Worm (Caenorhabditis elegans) whole organism, L1 larva: Measurements from ENCODE around the gene srh-100.

Experiments
- C16A3.4 ChIP-seq: fragments of 150-350 bp; optimal IDR thresholded peaks from 2 replicates; lab custom pipeline; 2014; ENCODE audit warnings: missing biosample characterization, missing genetic modification characterization
- F16B12.6 ChIP-seq: fragments of 150-350 bp; optimal IDR thresholded peaks from 2 replicates; lab custom pipeline; 2014; ENCODE audit warnings: missing biosample characterization, missing genetic modification characterization
- Y116A8C.19 ChIP-seq: sonication (generic microtip); optimal IDR thresholded peaks from 2 replicates; lab custom pipeline; 2016; ENCODE audit warnings: missing compliant biosample characterization, missing genetic modification characterization, borderline replicate concordance
- aly-2 ChIP-seq: fragments of 150-350 bp; optimal IDR thresholded peaks from 2 replicates; lab custom pipeline; 2014; ENCODE audit warnings: missing biosample characterization, missing genetic modification characterization
- blmp-1 ChIP-seq: fragments of 150-350 bp; optimal IDR thresholded peaks from 2 replicates; lab custom pipeline; 2014; ENCODE audit warnings: missing biosample characterization, missing genetic modification characterization
- ceh-63 ChIP-seq: fragments of 200-800 bp; sonication (Bioruptor generic); optimal IDR thresholded peaks from 2 replicates; lab custom pipeline; 2018; ENCODE audit warnings: mild to moderate bottlenecking, missing genetic modification characterization, missing compliant biosample characterization
- ceh-8 ChIP-seq: fragments of 200-800 bp; sonication (Bioruptor generic); optimal IDR thresholded peaks from 2 replicates; lab custom pipeline; 2018; ENCODE audit warnings: mild to moderate bottlenecking, missing genetic modification characterization, moderate library complexity, missing compliant biosample characterization
- ceh-82 ChIP-seq, 3 experiments: fragments of 150-350 bp in 1 of 3; sonication (generic microtip) in 2 of 3; optimal IDR thresholded peaks; 2 replicates each; lab custom pipeline; 2014 to 2017; ENCODE audit warnings: missing biosample characterization in 3 of 3, missing genetic modification characterization in 3 of 3
- ces-1 ChIP-seq: fragments of 150-350 bp; optimal IDR thresholded peaks from 2 replicates; lab custom pipeline; 2014; ENCODE audit warnings: missing biosample characterization, missing genetic modification reagents, missing genetic modification characterization
- dpl-1 ChIP-seq, 3 experiments: fragments of 150-350 bp in 2 of 3; sonication (generic microtip) in 1 of 3; optimal IDR thresholded peaks; 2 replicates each; lab custom pipeline; 2014 to 2017; ENCODE audit warnings: missing biosample characterization in 3 of 3, missing genetic modification characterization in 3 of 3, missing genetic modification reagents in 3 of 3
- efl-1 ChIP-seq, 4 experiments: fragments of 150-350 bp; optimal IDR thresholded peaks in 3 of 4; peaks in 1 of 4; 1 replicate in 1 of 4; 2 replicates in 3 of 4; lab custom pipeline; 2014; ENCODE audit warnings: missing biosample characterization in 2 of 4, missing genetic modification characterization in 2 of 4, missing genetic modification reagents in 2 of 4
- egl-13 ChIP-seq: sonication (generic microtip); optimal IDR thresholded peaks from 2 replicates; lab custom pipeline; 2016; ENCODE audit warnings: missing genotype, missing genetic modification reagents, missing genetic modification characterization, missing compliant biosample characterization
- egl-27 ChIP-seq, 2 experiments: fragments of 150-350 bp in 1 of 2; sonication (generic microtip); optimal IDR thresholded peaks; 3 replicates each; lab custom pipeline; 2017 to 2018; ENCODE audit warnings: missing biosample characterization in 2 of 2, missing genetic modification characterization in 2 of 2, missing genetic modification reagents in 2 of 2
- ets-5 ChIP-seq: fragments of 200-800 bp; sonication (Bioruptor generic); IDR thresholded peaks from 2 replicates; pipeline ENCODE4 v1.3.6; 2022; ENCODE audit warnings: missing genetic modification characterization, missing compliant biosample characterization
- fkh-10 ChIP-seq: sonication (generic microtip); optimal IDR thresholded peaks from 2 replicates; lab custom pipeline; 2017; ENCODE audit warnings: missing biosample characterization, missing genetic modification reagents, missing genetic modification characterization
- fkh-4 ChIP-seq: sonication (generic microtip); optimal IDR thresholded peaks from 2 replicates; lab custom pipeline; 2016; ENCODE audit warnings: missing compliant biosample characterization, missing genetic modification characterization, borderline replicate concordance
- hlh-17 ChIP-seq: fragments of 200-800 bp; sonication (Bioruptor generic); optimal IDR thresholded peaks from 2 replicates; lab custom pipeline; 2018; ENCODE audit warnings: missing genetic modification characterization, mild to moderate bottlenecking, missing compliant biosample characterization, moderate library complexity, borderline replicate concordance
- hpl-2 ChIP-seq: fragments of 150-350 bp; optimal IDR thresholded peaks from 2 replicates; lab custom pipeline; 2014; ENCODE audit warnings: missing biosample characterization, missing genetic modification reagents, missing genetic modification characterization
- irx-1 ChIP-seq: sonication (generic microtip); optimal IDR thresholded peaks from 2 replicates; lab custom pipeline; 2016; ENCODE audit warnings: missing genetic modification characterization, missing compliant biosample characterization
- isw-1 ChIP-seq: fragments of 200-800 bp; sonication (Bioruptor generic); IDR thresholded peaks from 2 replicates; pipeline ENCODE4 v1.3.6; 2022; ENCODE audit warnings: missing genetic modification characterization, missing compliant biosample characterization
- lin-13 ChIP-seq: fragments of 150-350 bp; optimal IDR thresholded peaks from 2 replicates; lab custom pipeline; 2014; ENCODE audit warnings: missing biosample characterization, missing genetic modification reagents, missing genetic modification characterization
- lin-14 ChIP-seq: fragments of 200-800 bp; sonication (Bioruptor generic); optimal IDR thresholded peaks from 2 replicates; lab custom pipeline; 2018; ENCODE audit warnings: mild to moderate bottlenecking, missing genetic modification characterization, moderate library complexity, missing compliant biosample characterization
- lin-15B ChIP-seq: fragments of 150-350 bp; sonication (generic microtip); optimal IDR thresholded peaks from 3 replicates; lab custom pipeline; 2014; ENCODE audit warnings: missing biosample characterization, missing genetic modification characterization
- lin-35 ChIP-seq, 2 experiments: fragments of 150-350 bp; optimal IDR thresholded peaks; 2 replicates each; lab custom pipeline; 2014; ENCODE audit warnings: missing biosample characterization in 2 of 2, missing genetic modification characterization in 2 of 2, missing genetic modification reagents in 2 of 2
- lin-39 ChIP-seq: fragments of 150-350 bp; optimal IDR thresholded peaks from 2 replicates; lab custom pipeline; 2014; ENCODE audit warnings: missing biosample characterization, missing genetic modification reagents, missing genetic modification characterization
- lir-3 ChIP-seq: sonication (generic microtip); optimal IDR thresholded peaks from 2 replicates; lab custom pipeline; 2016; ENCODE audit warnings: mild to moderate bottlenecking, missing genetic modification characterization, moderate library complexity, missing compliant biosample characterization; ENCODE audit not compliant: poor library complexity
- mdl-1 ChIP-seq, 2 experiments: fragments of 150-350 bp; optimal IDR thresholded peaks; 2 replicates each; lab custom pipeline; 2014 to 2017; ENCODE audit warnings: missing biosample characterization in 2 of 2, missing genetic modification characterization in 2 of 2, inconsistent platforms in 1 of 2
- mef-2 ChIP-seq: fragments of 150-350 bp; optimal IDR thresholded peaks from 2 replicates; lab custom pipeline; 2014; ENCODE audit warnings: missing biosample characterization, missing genetic modification characterization
- mep-1 ChIP-seq: fragments of 150-350 bp; optimal IDR thresholded peaks from 2 replicates; lab custom pipeline; 2014; ENCODE audit warnings: missing biosample characterization, missing genetic modification characterization
- nhr-11 ChIP-seq: fragments of 150-350 bp; optimal IDR thresholded peaks from 2 replicates; lab custom pipeline; 2014; ENCODE audit warnings: missing biosample characterization, missing genetic modification characterization
- nhr-19 ChIP-seq: fragments of 200-800 bp; sonication (Bioruptor generic); conservative IDR thresholded peaks from 2 replicates; pipeline ENCODE4 v1.3.6; 2022; ENCODE audit warnings: missing genetic modification characterization, missing compliant biosample characterization
- nhr-20 ChIP-seq: sonication (generic microtip); optimal IDR thresholded peaks from 2 replicates; lab custom pipeline; 2016; ENCODE audit warnings: mild to moderate bottlenecking, missing genetic modification characterization, missing compliant biosample characterization
- nhr-237 ChIP-seq: fragments of 150-350 bp; optimal IDR thresholded peaks from 2 replicates; lab custom pipeline; 2014; ENCODE audit warnings: missing biosample characterization, missing genetic modification characterization
- nhr-28 ChIP-seq: fragments of 150-350 bp; optimal IDR thresholded peaks from 2 replicates; lab custom pipeline; 2014; ENCODE audit warnings: missing biosample characterization, missing genetic modification characterization
- nhr-47 ChIP-seq: sonication (generic microtip); optimal IDR thresholded peaks from 2 replicates; lab custom pipeline; 2016; ENCODE audit warnings: mild to moderate bottlenecking, missing genetic modification characterization, moderate library complexity, missing compliant biosample characterization
- nhr-71 ChIP-seq: sonication (generic microtip); optimal IDR thresholded peaks from 2 replicates; lab custom pipeline; 2016; ENCODE audit warnings: mild to moderate bottlenecking, missing genetic modification characterization, moderate library complexity, missing compliant biosample characterization
- nhr-76 ChIP-seq: sonication (generic microtip); optimal IDR thresholded peaks from 2 replicates; lab custom pipeline; 2017; ENCODE audit warnings: missing biosample characterization, missing genetic modification characterization
- nhr-77 ChIP-seq: fragments of 150-350 bp; optimal IDR thresholded peaks from 2 replicates; lab custom pipeline; 2014; ENCODE audit warnings: missing biosample characterization, missing genetic modification characterization
- nhr-85 ChIP-seq: sonication (generic microtip); peaks from one replicate; lab custom pipeline; 2016; ENCODE audit warnings: missing genetic modification characterization, inconsistent platforms, missing compliant biosample characterization
- nhr-90 ChIP-seq: sonication (generic microtip); optimal IDR thresholded peaks from 2 replicates; lab custom pipeline; 2016; ENCODE audit warnings: mild to moderate bottlenecking, missing genetic modification characterization, missing compliant biosample characterization; ENCODE audit not compliant: poor library complexity
- pag-3 ChIP-seq: sonication (generic microtip); optimal IDR thresholded peaks from 2 replicates; lab custom pipeline; 2017; ENCODE audit warnings: missing genetic modification characterization, mild to moderate bottlenecking, missing compliant biosample characterization, antibody characterized with exemption, borderline replicate concordance; ENCODE audit not compliant: insufficient read depth
- rnt-1 ChIP-seq: sonication (generic microtip); optimal IDR thresholded peaks from 2 replicates; lab custom pipeline; 2016; ENCODE audit warnings: mild to moderate bottlenecking, missing genetic modification characterization, moderate library complexity, missing compliant biosample characterization
- snpc-4 ChIP-seq: fragments of 150-350 bp; optimal IDR thresholded peaks from 2 replicates; lab custom pipeline; 2014; ENCODE audit warnings: missing biosample characterization, missing genetic modification characterization
- snu-23 ChIP-seq: sonication (generic microtip); optimal IDR thresholded peaks from 2 replicates; lab custom pipeline; 2016; ENCODE audit warnings: missing genetic modification characterization, missing compliant biosample characterization
- tbx-2 ChIP-seq: sonication (generic microtip); optimal IDR thresholded peaks from 2 replicates; lab custom pipeline; 2016; ENCODE audit warnings: missing genetic modification characterization, missing compliant biosample characterization
- unc-130 ChIP-seq: fragments of 150-350 bp; optimal IDR thresholded peaks from 2 replicates; lab custom pipeline; 2017; ENCODE audit warnings: missing biosample characterization, missing genetic modification characterization, inconsistent platforms
- unc-86 ChIP-seq: sonication (generic microtip); optimal IDR thresholded peaks from 2 replicates; lab custom pipeline; 2016; ENCODE audit warnings: missing genetic modification characterization, missing compliant biosample characterization
- xbp-1 ChIP-seq: sonication (generic microtip); optimal IDR thresholded peaks from 2 replicates; lab custom pipeline; 2016; ENCODE audit warnings: missing genetic modification characterization, missing compliant biosample characterization
- zip-4 ChIP-seq: fragments of 200-800 bp; sonication (Bioruptor generic); optimal IDR thresholded peaks from 2 replicates; lab custom pipeline; 2018; ENCODE audit warnings: mild to moderate bottlenecking, missing genetic modification characterization, moderate library complexity, missing compliant biosample characterization
- ztf-4 ChIP-seq: fragments of 150-350 bp; optimal IDR thresholded peaks from 2 replicates; lab custom pipeline; 2014; ENCODE audit warnings: missing biosample characterization, missing genetic modification characterization

srh-100 gene

DNA sequence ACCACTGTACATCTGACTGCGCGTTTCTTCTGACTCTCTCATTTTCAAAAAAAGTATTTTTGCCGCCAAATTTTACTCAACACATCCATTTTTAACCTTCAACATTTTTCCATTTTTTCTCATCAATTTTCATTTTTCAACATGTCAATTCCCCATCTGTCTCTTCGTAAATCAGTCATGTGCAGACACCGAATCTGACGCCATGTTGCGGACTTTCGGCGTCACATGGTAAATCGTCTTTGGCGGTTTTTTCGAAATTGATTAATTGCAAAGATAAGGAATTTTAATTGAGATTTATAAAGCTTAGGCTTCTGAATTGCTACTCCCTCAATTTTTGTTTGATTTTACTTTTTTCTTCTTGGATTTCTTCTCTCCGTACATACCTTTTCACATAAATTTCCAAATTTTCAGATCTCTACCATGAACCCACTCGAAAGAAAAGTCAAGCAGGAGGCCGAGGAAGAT, 31.7 kb downstream of the srh-100 start, which contains the start of gene F19B10.1 (continued):
- peak; percentile 88 to 98 for TF ChIP-seq lin-35 (GFP tag; optimal IDR thresholded peaks at IDR 0.05; lab: Kevin White, UChicago)
- TF ChIP-seq unc-86 (tag; lab: Kevin White, UChicago) = peak; percentile 15
- TF ChIP-seq ceh-63 = no peak
- TF ChIP-seq dpl-1 (GFP tag; optimal IDR thresholded peaks at IDR 0.05; lab: Kevin White, UChicago) = peak; percentile 88 to 95 (median 94)
- peak; percentile 68 for TF ChIP-seq lir-3
- peak; percentile 67 for TF ChIP-seq nhr-19 (GFP tag; lab: Robert Waterston, UW)
- no peak for TF ChIP-seq egl-13 (tag; lab: Kevin White, UChicago)
- TF ChIP-seq lin-14 (GFP tag; lab: Kevin White, UChicago) = peak; percentile 86
- no peak for TF ChIP-seq nhr-11
- TF ChIP-seq ets-5 = no peak
- TF ChIP-seq irx-1 (tag; lab: Kevin White, UChicago) = peak; percentile 59
- TF ChIP-seq efl-1 (optimal IDR thresholded peaks at IDR 0.05; lab: Kevin White, UChicago) = peak; percentile 74 to 94
- TF ChIP-seq efl-1 (GFP tag; optimal IDR thresholded peaks at IDR 0.05 in 1 of 2; lab: Kevin White, UChicago) = peak; percentile 93 to 99
- peak in 1 of 2 experiments; percentile 93 for TF ChIP-seq mdl-1 (tag; optimal IDR thresholded peaks at IDR 0.05; lab: Kevin White, UChicago)
- TF ChIP-seq nhr-76 (tag; lab: Kevin White, UChicago) = no peak
- no peak for TF ChIP-seq fkh-10 (GFP tag; lab: Kevin White, UChicago)
- TF ChIP-seq egl-27 (tag; optimal IDR thresholded peaks at IDR 0.05; lab: Kevin White, UChicago) = no peak
- peak; percentile 52 for TF ChIP-seq lin-15B (tag; lab: Kevin White, UChicago)
- no peak for TF ChIP-seq hlh-17
- peak; percentile 36 for TF ChIP-seq nhr-77 (tag; lab: Kevin White, UChicago)
- peak; percentile 73 for TF ChIP-seq tbx-2 (tag; lab: Kevin White, UChicago)
- peak; percentile 86 for TF ChIP-seq C16A3.4
- no peak for TF ChIP-seq ceh-8 (GFP tag; lab: Kevin White, UChicago)
- peak; percentile 68 for TF ChIP-seq xbp-1 (tag; lab: Kevin White, UChicago)
- TF ChIP-seq blmp-1 (tag; lab: Kevin White, UChicago) = peak; percentile 79
- peak; percentile 20 for TF ChIP-seq pag-3 (tag; lab: Kevin White, UChicago)
- TF ChIP-seq rnt-1 (tag; lab: Kevin White, UChicago) = peak; percentile 77
- peak; percentile 6 for TF ChIP-seq zip-4 (GFP tag; lab: Kevin White, UChicago)
- TF ChIP-seq nhr-71 = peak; percentile 85
- peak; percentile 97 for TF ChIP-seq F16B12.6 (tag; lab: Kevin White, UChicago)
- TF ChIP-seq ztf-4 = no peak
- peak; percentile 72 for TF ChIP-seq lin-13 (GFP tag; lab: Kevin White, UChicago)
- TF ChIP-seq nhr-20 (tag; lab: Kevin White, UChicago) = peak; percentile 88
- no peak for TF ChIP-seq hpl-2 (GFP tag; lab: Kevin White, UChicago)
- TF ChIP-seq aly-2 = peak; percentile 35
- peak; percentile 91 for TF ChIP-seq nhr-85 (tag; lab: Kevin White, UChicago)
- TF ChIP-seq nhr-237 = no peak
- no peak for TF ChIP-seq ces-1 (GFP tag; lab: Kevin White, UChicago)
- TF ChIP-seq nhr-90 = peak; percentile 82
- TF ChIP-seq isw-1 (GFP tag; lab: Robert Waterston, UW) = peak; percentile 31; the same call in 1 of the 2 replicates
- peak; percentile 94 for TF ChIP-seq unc-130 (tag; lab: Kevin White, UChicago)
- no peak for TF ChIP-seq Y116A8C.19
- peak; percentile 93 for TF ChIP-seq mep-1 (tag; lab: Kevin White, UChicago)
- peak; percentile 76 for TF ChIP-seq nhr-47
- no peak for TF ChIP-seq nhr-28 (tag; lab: Kevin White, UChicago)
- TF ChIP-seq mef-2 (tag; lab: Kevin White, UChicago) = no peak
- TF ChIP-seq ceh-82 (tag; optimal IDR thresholded peaks at IDR 0.05; lab: Kevin White, UChicago) = peak in 1 of 3 experiments; percentile 55
- peak; percentile 73 for TF ChIP-seq lin-39
- peak; percentile 68 for TF ChIP-seq snpc-4 (tag; lab: Kevin White, UChicago)
- TF ChIP-seq fkh-4 (tag; lab: Kevin White, UChicago) = no peak
- TF ChIP-seq snu-23 (GFP tag; lab: Kevin White, UChicago) = peak; percentile 90
- TF ChIP-seq, all 84 proteins: peak for 45
